Worm (Caenorhabditis elegans): ENCODE results near the gene K04C1.2.
A peak's percentile ranks its signal among the peaks of the same experiment; 100 is the strongest.

K04C1.2 gene

DNA sequence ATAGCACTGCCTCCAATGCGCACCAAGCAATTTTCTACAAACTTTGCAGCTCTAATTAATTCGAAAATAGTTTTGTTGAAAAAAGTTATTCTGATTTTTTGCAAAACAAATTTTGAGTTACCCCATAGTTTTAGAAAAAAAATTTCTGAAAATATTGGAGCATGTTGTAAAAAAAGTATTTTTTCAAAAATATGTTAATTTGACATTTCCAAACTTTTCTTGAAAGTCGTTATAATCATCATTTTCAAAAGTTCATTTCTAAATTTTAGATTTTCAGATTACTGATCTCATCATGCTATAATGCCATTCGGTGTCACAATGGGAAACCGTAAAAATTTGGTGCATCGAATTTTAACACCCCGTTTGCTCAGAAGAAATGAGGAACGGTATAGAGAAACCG is 29.3 kb downstream of the K04C1.2 start, which contains the start of gene del-1:
Gene del-1 (plus strand): TSS at position 301 of the 400 bp plus-strand sequence.
- TF ChIP-seq lin-32 (GFP tag; optimal IDR thresholded peaks at IDR 0.05) (no peak), nhr-12 (tag; optimal IDR thresholded peaks at IDR 0.05) (no peak), pha-4 (tag; optimal IDR thresholded peaks at IDR 0.05) (no peak), nhr-28 (tag; optimal IDR thresholded peaks at IDR 0.05) (no peak), flh-1 (GFP tag; optimal IDR thresholded peaks at IDR 0.05) (no peak), mep-1 (tag; optimal IDR thresholded peaks at IDR 0.05) (no peak), ceh-43 (GFP tag; optimal IDR thresholded peaks at IDR 0.05) (no peak), cnd-1 (tag; optimal IDR thresholded peaks at IDR 0.05) (no peak), mab-5 (tag; optimal IDR thresholded peaks at IDR 0.05) (no peak), nhr-2 (tag; optimal IDR thresholded peaks at IDR 0.05) (no peak), ztf-11 (tag; optimal IDR thresholded peaks at IDR 0.05) (no peak), ceh-83 (GFP tag; optimal IDR thresholded peaks at IDR 0.05) (no peak), nhr-76 (tag; optimal IDR thresholded peaks at IDR 0.05) (no peak), sem-2 (GFP tag; optimal IDR thresholded peaks at IDR 0.05) (no peak)

DNA sequence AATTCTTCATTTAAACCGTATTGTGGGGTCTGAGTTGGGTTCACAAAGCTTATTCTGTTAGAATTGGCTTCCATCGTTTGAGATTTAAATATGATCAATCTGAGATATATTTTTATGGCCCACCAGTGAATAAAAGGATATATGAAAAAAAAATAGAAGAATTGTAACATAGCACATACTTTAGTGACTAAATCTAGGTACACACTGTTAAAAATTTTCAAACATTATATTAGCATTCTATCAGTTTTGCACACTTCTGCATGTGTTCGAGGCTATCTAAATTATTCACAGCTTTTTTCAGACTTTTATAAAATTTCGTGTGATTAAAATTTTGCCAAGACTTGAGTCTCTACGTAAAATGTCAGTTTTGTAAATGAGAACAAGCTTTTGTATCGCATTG is 43.0 kb downstream of the K04C1.2 start, which contains the start of gene E02H4.2:
Gene E02H4.2 (minus strand): TSS at position 101 of the 400 bp plus-strand sequence.
- TF ChIP-seq hlh-1 (tag; optimal IDR thresholded peaks at IDR 0.05), result no peak

DNA sequence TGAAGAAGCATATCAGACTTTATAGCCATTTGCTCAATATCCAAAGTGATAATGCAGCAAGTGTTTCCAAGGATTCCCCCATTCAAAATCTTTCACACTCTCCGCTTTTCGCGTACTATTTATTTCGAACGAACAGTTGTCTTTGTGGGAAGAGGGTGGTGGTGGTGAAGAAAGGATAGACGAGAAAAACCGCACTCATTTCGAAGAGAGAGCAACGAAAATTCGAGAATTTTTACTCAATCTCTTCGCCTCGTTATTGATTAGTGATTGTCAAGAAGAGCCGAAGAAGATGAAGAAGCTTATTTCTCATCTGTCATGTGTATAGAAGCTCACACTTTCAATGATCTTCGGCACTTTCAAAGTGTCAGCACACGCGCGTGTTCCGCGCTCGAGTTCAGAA is 49.4 kb downstream of the K04C1.2 start:
- peak; percentile 85 for TF ChIP-seq unc-120 (tag; optimal IDR thresholded peaks at IDR 0.05; ENCODE audit: poor library complexity, severe bottlenecking)
- TF ChIP-seq unc-62 (GFP tag; optimal IDR thresholded peaks at IDR 0.05), result peak; percentile 82
- TF ChIP-seq drap-1 (GFP tag; optimal IDR thresholded peaks at IDR 0.05), result peak; percentile 9
- no peak for TF ChIP-seq M03D4.4 (tag; optimal IDR thresholded peaks at IDR 0.05)
- TF ChIP-seq unc-39 (tag; optimal IDR thresholded peaks at IDR 0.05), result no peak
- peak; percentile 98 for TF ChIP-seq hlh-1 (tag; optimal IDR thresholded peaks at IDR 0.05)

DNA sequence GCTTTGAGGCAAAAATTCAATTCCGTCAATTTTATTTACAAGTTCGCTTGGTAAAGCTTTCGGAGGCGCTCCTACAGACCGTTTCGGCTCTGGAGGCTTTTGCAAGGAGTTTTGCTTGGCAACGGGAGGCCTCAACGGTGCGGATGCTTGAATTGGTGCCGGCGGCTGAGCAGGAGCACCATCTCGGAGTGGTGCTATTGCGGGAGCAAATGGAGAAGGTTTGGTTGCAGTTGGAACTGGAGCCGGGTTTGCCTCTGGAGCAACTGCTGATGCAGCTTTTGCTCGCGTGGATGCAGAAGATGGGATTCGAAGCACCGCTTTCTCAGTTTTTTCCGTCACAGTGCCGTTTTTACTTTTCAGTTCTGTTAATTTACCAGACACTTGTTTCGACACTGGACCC is 51.5 kb downstream of the K04C1.2 start:
- no peak for TF ChIP-seq unc-120 (tag; optimal IDR thresholded peaks at IDR 0.05; ENCODE audit: poor library complexity, severe bottlenecking)
- no peak for TF ChIP-seq tbx-8 (GFP tag; optimal IDR thresholded peaks at IDR 0.05)
- no peak for TF ChIP-seq ztf-11 (tag; optimal IDR thresholded peaks at IDR 0.05)
- TF ChIP-seq unc-62 (GFP tag; optimal IDR thresholded peaks at IDR 0.05), result no peak
- no peak for TF ChIP-seq ceh-83 (GFP tag; optimal IDR thresholded peaks at IDR 0.05)
- no peak for TF ChIP-seq nhr-237 (tag; optimal IDR thresholded peaks at IDR 0.05)
- TF ChIP-seq hlh-1 (tag; optimal IDR thresholded peaks at IDR 0.05), result no peak
- no peak for TF ChIP-seq lin-32 (GFP tag; optimal IDR thresholded peaks at IDR 0.05)
- TF ChIP-seq cnd-1 (tag; optimal IDR thresholded peaks at IDR 0.05), result no peak
- TF ChIP-seq mab-5 (tag; optimal IDR thresholded peaks at IDR 0.05), result no peak
- no peak for TF ChIP-seq sptf-1 (tag; optimal IDR thresholded peaks at IDR 0.05)
- no peak for TF ChIP-seq nhr-2 (tag; optimal IDR thresholded peaks at IDR 0.05)
- no peak for TF ChIP-seq pha-4 (tag; optimal IDR thresholded peaks at IDR 0.05)
- no peak for TF ChIP-seq ces-1 (GFP tag; optimal IDR thresholded peaks at IDR 0.05)
- TF ChIP-seq sem-2 (GFP tag; optimal IDR thresholded peaks at IDR 0.05), result no peak
- no peak for TF ChIP-seq nhr-12 (tag; optimal IDR thresholded peaks at IDR 0.05)
- TF ChIP-seq ceh-39 (tag; optimal IDR thresholded peaks at IDR 0.05), result no peak
- TF ChIP-seq unc-39 (tag; optimal IDR thresholded peaks at IDR 0.05), result no peak
- TF ChIP-seq ceh-43 (GFP tag; optimal IDR thresholded peaks at IDR 0.05), result no peak
- TF ChIP-seq mls-2 (tag; optimal IDR thresholded peaks at IDR 0.05), result no peak
